Fruit fly (Drosophila melanogaster): ENCODE data around the gene CstF64.
A peak's percentile ranks its signal among the peaks of the same experiment; 100 is the strongest.

Gene CstF64

DNA sequence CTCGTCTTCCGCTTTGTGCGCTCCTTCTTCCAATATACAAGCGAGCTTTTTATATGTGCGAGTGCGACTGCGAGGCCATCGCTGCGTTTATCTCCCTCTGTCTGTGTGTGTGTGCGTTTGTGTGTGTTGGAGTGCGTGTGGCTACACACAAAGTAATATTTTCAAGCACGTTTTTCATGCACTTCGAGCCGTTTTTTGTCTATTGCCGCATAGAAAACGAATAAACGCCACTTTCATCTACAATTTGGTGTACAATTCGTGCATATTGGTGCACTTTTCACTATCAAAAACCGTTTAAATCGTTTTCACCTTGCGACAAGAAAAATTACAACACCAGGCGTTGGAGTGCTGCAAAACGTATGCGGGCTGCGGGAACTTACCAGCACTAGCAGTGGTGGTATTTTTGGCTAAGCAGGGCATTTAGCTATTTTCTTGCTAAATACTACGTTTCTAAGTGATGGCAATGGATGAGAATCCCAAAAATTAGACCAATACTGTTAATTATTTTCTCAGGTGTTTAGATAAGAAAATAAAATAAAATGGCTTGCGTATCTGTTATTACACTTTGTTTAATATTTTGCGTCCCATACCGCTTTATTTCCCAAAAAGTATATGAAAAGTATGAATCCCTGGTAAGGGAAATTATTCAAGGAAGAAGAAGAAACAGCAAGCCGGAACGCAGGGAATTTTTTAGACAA lies at the start of gene CstF64, which contains the start of gene CG31224:
CstF64 (plus strand) TSS at position 674 of the 698 bp plus-strand sequence.
CG31224 (minus strand) TSS at position 365 of the 698 bp plus-strand sequence.
- TF ChIP-seq CG8478 (optimal IDR thresholded peaks at IDR 0.05) (no peak), CTCF (optimal IDR thresholded peaks at IDR 0.05) (no peak)

- TF ChIP-seq CTCF (optimal IDR thresholded peaks at IDR 0.05) (no peak), CG8478 (optimal IDR thresholded peaks at IDR 0.05) (no peak)
Measured at dm6 chr3R:18616007-18616406, 43.4 kb upstream of the CstF64 start.

- TF ChIP-seq CTCF (optimal IDR thresholded peaks at IDR 0.05) (no peak), CG8478 (optimal IDR thresholded peaks at IDR 0.05) (no peak)
Measured at dm6 chr3R:18617411-18617810, 42.0 kb upstream of the CstF64 start, which contains the start of gene CG7695. CG7695 (minus strand) TSS chr3R:18617511.

DNA sequence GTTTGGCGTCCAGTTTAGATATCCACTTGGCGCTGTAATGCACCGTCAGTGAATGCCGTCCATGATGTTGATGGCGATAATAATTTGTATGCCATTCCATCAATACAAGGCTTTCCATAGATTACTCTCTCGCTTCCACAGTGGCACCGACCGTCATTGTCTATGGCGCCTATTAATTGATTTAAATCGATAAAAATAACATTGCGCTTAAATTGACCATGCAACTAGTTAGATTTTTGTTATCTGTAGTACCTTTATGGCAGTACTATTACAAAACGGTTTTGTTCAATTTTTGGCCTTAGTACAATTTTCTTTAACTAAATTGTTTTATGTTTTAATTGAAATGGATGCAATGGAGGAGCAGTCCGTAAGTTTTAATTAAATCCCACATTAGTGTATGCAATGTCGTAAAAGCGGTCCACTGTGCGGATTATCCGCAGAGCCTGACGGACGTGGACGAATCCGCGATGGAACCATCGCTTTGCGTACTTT lies 39.9 kb upstream of the CstF64 start:
- TF ChIP-seq CG8478 (optimal IDR thresholded peaks at IDR 0.05): no peak
- no peak for TF ChIP-seq CTCF (optimal IDR thresholded peaks at IDR 0.05)

- TF ChIP-seq CTCF (optimal IDR thresholded peaks at IDR 0.05) (peak; percentile 6 to 18), CG8478 (optimal IDR thresholded peaks at IDR 0.05) (no peak)
Measured at dm6 chr3R:18621230-18621629, 38.2 kb upstream of the CstF64 start, which contains the start of gene CG14304. CG14304 (minus strand) TSS chr3R:18621327.

- TF ChIP-seq CTCF (optimal IDR thresholded peaks at IDR 0.05) (no peak), CG8478 (optimal IDR thresholded peaks at IDR 0.05) (no peak)
Measured at dm6 chr3R:18624541-18624940, 34.9 kb upstream of the CstF64 start.

- TF ChIP-seq CG8478 (optimal IDR thresholded peaks at IDR 0.05) (no peak), CTCF (optimal IDR thresholded peaks at IDR 0.05) (no peak)
Measured at dm6 chr3R:18628311-18628811, 31.1 kb upstream of the CstF64 start.

- no peak for TF ChIP-seq CG8478 (optimal IDR thresholded peaks at IDR 0.05)
Measured at dm6 chr3R:18633099-18633498, 26.3 kb upstream of the CstF64 start.

dm6 chr3R:18639662-18640061 lies 19.8 kb upstream of the CstF64 start:
- TF ChIP-seq CG8478 (optimal IDR thresholded peaks at IDR 0.05) (no peak), CTCF (optimal IDR thresholded peaks at IDR 0.05) (no peak)

dm6 chr3R:18641242-18641757 lies 18.1 kb upstream of the CstF64 start, which contains the start of gene CG14301:
CG14301 (minus strand) TSS chr3R:18641457.
- no peak for TF ChIP-seq CTCF (optimal IDR thresholded peaks at IDR 0.05)

- TF ChIP-seq CG8478 (optimal IDR thresholded peaks at IDR 0.05) (no peak), CTCF (optimal IDR thresholded peaks at IDR 0.05) (no peak)
Measured at dm6 chr3R:18643646-18644045, 15.8 kb upstream of the CstF64 start.

- no peak for TF ChIP-seq CG8478 (optimal IDR thresholded peaks at IDR 0.05)
Measured at dm6 chr3R:18658380-18658944, 956 bp upstream of the CstF64 start.

DNA sequence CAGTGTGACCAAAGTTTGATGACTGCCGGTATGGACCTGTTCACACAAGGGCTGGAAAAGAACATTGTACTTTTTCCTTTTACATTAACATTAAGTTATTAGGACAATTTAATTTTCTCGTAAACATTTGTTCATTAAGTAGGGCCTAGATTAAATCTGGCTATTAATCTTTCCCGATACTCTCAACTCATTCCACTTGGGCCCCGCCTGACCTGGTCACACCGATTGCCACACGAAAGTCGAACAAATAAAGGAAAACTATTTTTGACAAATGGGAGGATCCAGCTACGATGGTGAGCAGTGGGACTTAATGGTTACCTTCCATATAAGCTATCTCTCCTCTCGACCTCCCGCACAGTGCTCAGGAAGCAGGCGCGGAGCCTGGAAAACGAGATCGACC lies 4.1 kb downstream of the CstF64 start, which contains the start of the genes Cpsf73 and Gos28:
Cpsf73 (minus strand) TSS at position 28 of the 400 bp plus-strand sequence.
Gos28 (plus strand) TSS at position 214 of the 400 bp plus-strand sequence.
- peak in 1 of 2 experiments; percentile 18 for TF ChIP-seq CTCF (optimal IDR thresholded peaks at IDR 0.05)
- no peak for TF ChIP-seq CG8478 (optimal IDR thresholded peaks at IDR 0.05)

DNA sequence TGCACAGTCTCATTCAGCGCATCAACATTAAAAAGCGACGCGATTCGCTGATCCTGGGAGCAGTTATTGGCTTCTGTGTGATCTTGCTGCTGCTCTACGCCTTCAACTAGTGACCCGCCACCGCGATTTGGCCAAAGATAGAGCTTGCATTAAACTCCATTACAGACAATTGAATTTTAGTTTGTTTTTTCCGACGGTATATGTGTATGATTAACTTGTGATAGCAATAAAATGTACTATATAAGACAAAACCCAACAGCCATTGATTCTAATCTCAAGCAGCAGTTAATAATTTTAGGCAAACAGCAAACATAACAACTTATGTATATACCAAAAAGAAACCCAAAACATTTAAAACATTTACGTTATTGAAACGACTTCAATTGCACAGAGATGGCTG lies 5.6 kb downstream of the CstF64 start, which contains the start of gene CG31231:
CG31231 (plus strand) TSS at position 301 of the 400 bp plus-strand sequence.
- TF ChIP-seq CG8478 (optimal IDR thresholded peaks at IDR 0.05) (no peak), CTCF (optimal IDR thresholded peaks at IDR 0.05) (no peak)

DNA sequence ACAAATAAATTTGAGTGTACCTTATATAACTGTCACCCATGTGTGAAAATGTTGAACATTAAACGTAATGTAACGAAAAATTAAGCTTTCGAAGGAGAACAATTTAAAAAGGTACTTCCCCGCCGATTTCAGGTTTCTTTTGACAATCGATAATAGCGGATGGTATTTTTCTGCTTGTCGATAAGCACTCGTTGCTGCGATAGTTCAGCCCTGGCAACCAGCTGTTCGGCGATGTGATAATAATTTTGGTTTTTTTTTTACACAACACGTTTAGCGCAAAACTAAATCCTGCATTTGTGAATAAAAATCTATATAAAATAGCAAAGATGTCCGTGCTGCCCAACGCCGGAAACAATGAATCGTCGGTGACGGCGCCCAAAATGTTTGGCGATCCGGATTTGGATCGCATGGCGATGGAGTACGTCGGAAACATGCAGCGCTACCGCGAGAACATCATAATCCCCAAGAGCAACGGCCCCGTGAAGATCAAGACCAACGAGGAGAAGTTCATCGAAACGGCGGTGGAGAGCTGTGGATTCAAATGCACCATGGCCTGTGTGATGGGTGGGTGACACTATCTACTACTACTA lies 8.3 kb downstream of the CstF64 start, which contains the start of gene CG31229:
CG31229 (plus strand) TSS at position 194 of the 590 bp plus-strand sequence.
- TF ChIP-seq CTCF (optimal IDR thresholded peaks at IDR 0.05): no peak
- no peak for TF ChIP-seq CG8478 (optimal IDR thresholded peaks at IDR 0.05)
